Worm (Caenorhabditis elegans) whole organism, L2 larva: Measurements from ENCODE around the gene phf-34.

Experiments used
- C34F6.9 ChIP-seq: fragments of 150-350 bp; optimal IDR thresholded peaks from 2 replicates; lab custom pipeline; 2014; ENCODE audit warnings: missing biosample characterization, missing genetic modification characterization
- F13H6.1 ChIP-seq: sonication (generic microtip); optimal IDR thresholded peaks from 2 replicates; lab custom pipeline; 2016; ENCODE audit warnings: missing genetic modification characterization, missing compliant biosample characterization
- R02D3.7 ChIP-seq: fragments of 150-350 bp; optimal IDR thresholded peaks from 2 replicates; lab custom pipeline; 2014; ENCODE audit warnings: missing biosample characterization, missing genetic modification characterization
- Y55F3AM.14 ChIP-seq: fragments of 200-800 bp; sonication (Bioruptor generic); optimal IDR thresholded peaks from 2 replicates; lab custom pipeline; 2018; ENCODE audit warnings: mild to moderate bottlenecking, missing genetic modification characterization, missing compliant biosample characterization
- ZK546.5 ChIP-seq: sonication (generic microtip); optimal IDR thresholded peaks from 2 replicates; lab custom pipeline; 2017; ENCODE audit warnings: missing biosample characterization, missing genetic modification characterization
- alr-1 ChIP-seq: fragments of 150-350 bp; optimal IDR thresholded peaks from 2 replicates; lab custom pipeline; 2014; ENCODE audit warnings: missing biosample characterization, missing genetic modification characterization
- aly-2 ChIP-seq: fragments of 150-350 bp; optimal IDR thresholded peaks from 2 replicates; lab custom pipeline; 2014; ENCODE audit warnings: missing biosample characterization, missing genetic modification characterization
- ama-1 ChIP-seq: fragments of 150-350 bp; optimal IDR thresholded peaks from 2 replicates; lab custom pipeline; 2018; ENCODE audit warnings: inconsistent platforms
- blmp-1 ChIP-seq: sonication (generic microtip); optimal IDR thresholded peaks from 2 replicates; lab custom pipeline; 2017; ENCODE audit warnings: missing genetic modification characterization, mild to moderate bottlenecking, missing compliant biosample characterization, antibody characterized with exemption, moderate library complexity; ENCODE audit not compliant: insufficient read depth
- ceh-16 ChIP-seq: fragments of 150-350 bp; optimal IDR thresholded peaks from 2 replicates; lab custom pipeline; 2014; ENCODE audit warnings: missing biosample characterization, missing genetic modification characterization
- ceh-82 ChIP-seq: fragments of 150-350 bp; optimal IDR thresholded peaks from 2 replicates; lab custom pipeline; 2014; ENCODE audit warnings: missing biosample characterization, missing genetic modification characterization
- crh-2 ChIP-seq: sonication (generic microtip); optimal IDR thresholded peaks from 2 replicates; lab custom pipeline; 2017; ENCODE audit warnings: missing biosample characterization, missing genetic modification characterization
- dmd-4 ChIP-seq: sonication (generic microtip); optimal IDR thresholded peaks from 2 replicates; lab custom pipeline; 2017; ENCODE audit warnings: missing biosample characterization, missing genetic modification characterization
- egl-27 ChIP-seq: sonication (generic microtip); optimal IDR thresholded peaks from 3 replicates; lab custom pipeline; 2017; ENCODE audit warnings: missing biosample characterization, missing genetic modification reagents, missing genetic modification characterization
- elt-1 ChIP-seq: fragments of 150-350 bp; optimal IDR thresholded peaks from 2 replicates; lab custom pipeline; 2014; ENCODE audit warnings: missing biosample characterization, missing genetic modification characterization
- elt-3 ChIP-seq: sonication (generic microtip); optimal IDR thresholded peaks from 2 replicates; lab custom pipeline; 2017; ENCODE audit warnings: missing biosample characterization, missing genetic modification characterization
- fos-1 ChIP-seq: fragments of 150-350 bp; optimal IDR thresholded peaks from 2 replicates; lab custom pipeline; 2014; ENCODE audit warnings: missing biosample characterization, missing genetic modification characterization
- gmeb-1 ChIP-seq: fragments of 150-350 bp; optimal IDR thresholded peaks from 2 replicates; lab custom pipeline; 2014; ENCODE audit warnings: missing biosample characterization, missing genetic modification characterization
- lin-11 ChIP-seq: fragments of 150-350 bp; sonication (generic microtip); optimal IDR thresholded peaks from 2 replicates; lab custom pipeline; 2014; ENCODE audit warnings: missing biosample characterization, missing genetic modification characterization, inconsistent platforms, mixed read lengths
- lin-13 ChIP-seq: fragments of 150-350 bp; optimal IDR thresholded peaks from 2 replicates; lab custom pipeline; 2014; ENCODE audit warnings: missing biosample characterization, missing genetic modification reagents, missing genetic modification characterization
- lin-39 ChIP-seq: fragments of 150-350 bp; optimal IDR thresholded peaks from 2 replicates; lab custom pipeline; 2014; ENCODE audit warnings: missing biosample characterization, missing genetic modification reagents, missing genetic modification characterization
- lsy-2 ChIP-seq, 2 experiments: fragments of 150-350 bp in 1 of 2; sonication (generic microtip) in 1 of 2; optimal IDR thresholded peaks; 2 replicates each; lab custom pipeline; 2014 to 2017; ENCODE audit warnings: missing biosample characterization in 2 of 2, missing genetic modification characterization in 2 of 2
- mab-5 ChIP-seq: fragments of 150-350 bp; optimal IDR thresholded peaks from 2 replicates; lab custom pipeline; 2014; ENCODE audit warnings: missing biosample characterization, missing genetic modification characterization
- mbf-1 ChIP-seq: sonication (generic microtip); optimal IDR thresholded peaks from 2 replicates; lab custom pipeline; 2017; ENCODE audit warnings: missing biosample characterization, missing genetic modification characterization
- mdl-1 ChIP-seq, 2 experiments: fragments of 150-350 bp in 1 of 2; sonication (generic microtip) in 1 of 2; optimal IDR thresholded peaks; 2 replicates each; lab custom pipeline; 2017; ENCODE audit warnings: missing biosample characterization in 2 of 2, missing genetic modification characterization in 2 of 2
- nhr-10 ChIP-seq: sonication (generic microtip); optimal IDR thresholded peaks from 2 replicates; lab custom pipeline; 2017; ENCODE audit warnings: missing biosample characterization, missing genetic modification characterization
- nhr-11 ChIP-seq: fragments of 150-350 bp; optimal IDR thresholded peaks from 2 replicates; lab custom pipeline; 2014; ENCODE audit warnings: missing biosample characterization, missing genetic modification characterization
- nhr-12 ChIP-seq: fragments of 150-350 bp; optimal IDR thresholded peaks from 2 replicates; lab custom pipeline; 2014; ENCODE audit warnings: missing biosample characterization, missing genetic modification characterization
- nhr-129 ChIP-seq: fragments of 150-350 bp; optimal IDR thresholded peaks from 2 replicates; lab custom pipeline; 2014; ENCODE audit warnings: missing biosample characterization, missing genetic modification characterization
- nhr-21 ChIP-seq: fragments of 150-350 bp; optimal IDR thresholded peaks from 2 replicates; lab custom pipeline; 2014; ENCODE audit warnings: missing biosample characterization, missing genetic modification characterization
- nhr-23 ChIP-seq: fragments of 150-350 bp; optimal IDR thresholded peaks from 2 replicates; lab custom pipeline; 2014; ENCODE audit warnings: missing biosample characterization, missing genetic modification reagents, missing genetic modification characterization
- nhr-237 ChIP-seq: fragments of 150-350 bp; optimal IDR thresholded peaks from 2 replicates; lab custom pipeline; 2014; ENCODE audit warnings: missing biosample characterization, missing genetic modification characterization
- nhr-25 ChIP-seq: fragments of 150-350 bp; sonication (generic microtip); optimal IDR thresholded peaks from 3 replicates; lab custom pipeline; 2014; ENCODE audit warnings: missing biosample characterization, missing genetic modification characterization
- nhr-6 ChIP-seq: fragments of 150-350 bp; optimal IDR thresholded peaks from 2 replicates; lab custom pipeline; 2014; ENCODE audit warnings: missing biosample characterization, missing genetic modification characterization
- nhr-77 ChIP-seq: fragments of 150-350 bp; optimal IDR thresholded peaks from 2 replicates; lab custom pipeline; 2014; ENCODE audit warnings: missing biosample characterization, missing genetic modification characterization
- peb-1 ChIP-seq: fragments of 150-350 bp; optimal IDR thresholded peaks from 2 replicates; lab custom pipeline; 2014; ENCODE audit warnings: missing biosample characterization, missing genetic modification characterization
- sem-4 ChIP-seq: fragments of 150-350 bp; optimal IDR thresholded peaks from 2 replicates; lab custom pipeline; 2014; ENCODE audit warnings: missing biosample characterization, missing genetic modification reagents, missing genetic modification characterization
- skn-1 ChIP-seq: sonication (generic microtip); optimal IDR thresholded peaks from 2 replicates; lab custom pipeline; 2017; ENCODE audit warnings: missing biosample characterization, missing genetic modification characterization
- sma-3 ChIP-seq: sonication (generic microtip); optimal IDR thresholded peaks from 2 replicates; lab custom pipeline; 2016; ENCODE audit warnings: missing genetic modification reagents, missing genetic modification characterization, missing compliant biosample characterization
- snpc-4 ChIP-seq: fragments of 150-350 bp; optimal IDR thresholded peaks from 2 replicates; lab custom pipeline; 2014; ENCODE audit warnings: missing biosample characterization, missing genetic modification characterization
- unc-39 ChIP-seq: fragments of 150-350 bp; optimal IDR thresholded peaks from 2 replicates; lab custom pipeline; 2014; ENCODE audit warnings: missing biosample characterization, missing genetic modification characterization
- unc-55 ChIP-seq: fragments of 150-350 bp; sonication (generic microtip); optimal IDR thresholded peaks from 3 replicates; lab custom pipeline; 2014; ENCODE audit warnings: missing biosample characterization, missing genetic modification reagents, missing genetic modification characterization
- unc-62 ChIP-seq: fragments of 150-350 bp; optimal IDR thresholded peaks from 2 replicates; lab custom pipeline; 2014; ENCODE audit warnings: missing biosample characterization, missing genetic modification reagents, missing genetic modification characterization
- zag-1 ChIP-seq: fragments of 150-350 bp; optimal IDR thresholded peaks from 2 replicates; lab custom pipeline; 2014; ENCODE audit warnings: missing biosample characterization, missing genetic modification characterization
- ztf-1 ChIP-seq: fragments of 200-800 bp; sonication (Bioruptor generic); conservative IDR thresholded peaks from 2 replicates; pipeline ENCODE4 v1.3.6; 2022; ENCODE audit warnings: missing genetic modification characterization, missing compliant biosample characterization
- ztf-11 ChIP-seq: sonication (generic microtip); optimal IDR thresholded peaks from 2 replicates; lab custom pipeline; 2017; ENCODE audit warnings: missing biosample characterization, missing genetic modification characterization
- ztf-4 ChIP-seq: fragments of 150-350 bp; optimal IDR thresholded peaks from 2 replicates; lab custom pipeline; 2014; ENCODE audit warnings: missing biosample characterization, missing genetic modification characterization

phf-34 gene

DNA sequence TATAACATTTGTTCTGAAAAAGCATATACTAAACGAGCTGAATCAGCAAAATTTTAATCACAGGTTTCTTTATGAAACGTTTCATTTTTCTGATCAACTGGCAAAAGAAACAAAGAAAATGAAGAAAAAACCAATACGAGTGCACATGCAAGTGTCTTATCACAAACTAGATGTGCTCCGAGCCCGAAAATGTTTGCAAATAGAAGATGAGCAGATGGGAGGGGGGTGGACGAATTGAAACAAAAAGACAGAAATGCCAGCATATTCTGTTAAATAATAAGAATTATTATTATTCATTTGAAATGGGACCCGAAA, 34.7 kb upstream of the phf-34 start:
- no peak for TF ChIP-seq elt-1 (tag; lab: Kevin White, UChicago)
- peak; percentile 79 for TF ChIP-seq fos-1
- TF ChIP-seq dmd-4 (tag; lab: Kevin White, UChicago) = no peak

DNA sequence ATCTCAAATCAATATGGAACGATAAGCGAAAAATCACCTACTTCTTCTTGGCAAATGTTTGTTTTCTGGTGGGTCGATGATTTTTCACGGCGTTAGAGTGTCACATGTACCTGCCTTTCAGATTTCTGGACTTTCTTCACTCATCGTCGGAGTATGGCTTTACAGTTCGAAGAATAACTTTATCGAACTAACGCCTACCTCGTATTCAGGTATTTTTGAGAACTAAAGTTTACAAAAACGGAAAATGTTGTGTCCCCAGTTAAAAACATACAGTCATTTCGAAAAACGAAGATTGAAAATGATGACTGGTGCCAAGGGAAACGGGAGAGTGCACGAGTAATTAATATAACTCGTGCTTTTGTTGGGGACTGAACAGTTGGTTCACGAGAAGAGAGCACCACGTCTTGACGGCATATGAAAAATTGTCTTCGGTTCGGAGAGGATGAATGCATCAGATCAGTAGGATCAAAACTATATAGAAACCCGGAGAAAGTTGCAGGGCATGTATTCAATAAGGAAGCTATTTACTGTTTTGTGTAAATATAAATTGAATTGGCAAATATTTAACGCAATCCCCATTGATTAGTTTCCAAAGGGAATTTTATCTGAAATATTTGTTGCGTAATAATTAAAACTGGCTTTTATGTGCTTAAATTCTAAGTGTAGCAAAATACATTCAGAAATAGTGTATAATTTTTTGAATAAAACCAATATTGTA, 34.2 kb upstream of the phf-34 start:
- TF ChIP-seq nhr-129 (peak; percentile 38), lin-13 (GFP tag; lab: Kevin White, UChicago) (no peak), nhr-21 (no peak), nhr-12 (no peak), blmp-1 (tag; lab: Kevin White, UChicago) (no peak), unc-39 (tag; lab: Kevin White, UChicago) (no peak), snpc-4 (tag; lab: Kevin White, UChicago) (no peak), fos-1 (no peak), Y55F3AM.14 (GFP tag; lab: Kevin White, UChicago) (no peak), ama-1 (lab: Kevin White, UChicago) (peak; percentile 2)

ce11 chrX:9932226-9932773, 33.0 kb upstream of the phf-34 start, which contains the start of gene tsp-21:
TSS of gene tsp-21 (plus strand) at chrX:9932371.
- TF ChIP-seq alr-1 (no peak), F13H6.1 (tag; lab: Kevin White, UChicago) (peak; percentile 85), C34F6.9 (peak; percentile 77), nhr-129 (peak; percentile 97), aly-2 (tag; lab: Kevin White, UChicago) (no peak), sem-4 (tag; lab: Kevin White, UChicago) (peak; percentile 67), nhr-10 (tag; lab: Kevin White, UChicago) (no peak), mab-5 (tag; lab: Kevin White, UChicago) (peak; percentile 40), peb-1 (tag; lab: Kevin White, UChicago) (no peak), nhr-77 (tag; lab: Kevin White, UChicago) (no peak), ztf-11 (no peak), crh-2 (tag; lab: Kevin White, UChicago) (peak; percentile 58), blmp-1 (tag; lab: Kevin White, UChicago) (peak; percentile 40), lin-13 (GFP tag; lab: Kevin White, UChicago) (peak; percentile 65), nhr-6 (tag; lab: Kevin White, UChicago) (no peak), sma-3 (GFP tag; lab: Kevin White, UChicago) (peak; percentile 79), lin-11 (tag; lab: Kevin White, UChicago) (peak; percentile 62), R02D3.7 (tag; lab: Kevin White, UChicago) (no peak), lsy-2 (tag; optimal IDR thresholded peaks at IDR 0.05; lab: Kevin White, UChicago) (peak; percentile 42 to 67), ama-1 (lab: Kevin White, UChicago) (no peak), mbf-1 (tag; lab: Kevin White, UChicago) (no peak), nhr-23 (tag; lab: Kevin White, UChicago) (no peak), ztf-1 (no peak), unc-55 (peak; percentile 64), egl-27 (tag; lab: Kevin White, UChicago) (peak; percentile 68), fos-1 (peak; percentile 96), lin-39 (tag; lab: Kevin White, UChicago) (no peak), skn-1 (tag; lab: Kevin White, UChicago) (no peak), ceh-16 (tag; lab: Kevin White, UChicago) (peak; percentile 62), nhr-25 (peak; percentile 87), zag-1 (tag; lab: Kevin White, UChicago) (peak; percentile 55), ceh-82 (tag; lab: Kevin White, UChicago) (no peak), unc-39 (tag; lab: Kevin White, UChicago) (no peak), elt-3 (tag; lab: Kevin White, UChicago) (no peak), nhr-237 (tag; lab: Kevin White, UChicago) (no peak), Y55F3AM.14 (GFP tag; lab: Kevin White, UChicago) (peak; percentile 41), ztf-4 (tag; lab: Kevin White, UChicago) (peak; percentile 4), elt-1 (tag; lab: Kevin White, UChicago) (no peak), gmeb-1 (tag; lab: Kevin White, UChicago) (peak; percentile 48), nhr-21 (peak; percentile 75), ZK546.5 (tag; lab: Kevin White, UChicago) (no peak), mdl-1 (tag; optimal IDR thresholded peaks at IDR 0.05; lab: Kevin White, UChicago) (peak in 1 of 2 experiments; percentile 21), snpc-4 (tag; lab: Kevin White, UChicago) (no peak), nhr-12 (no peak), unc-62 (GFP tag; lab: Kevin White, UChicago) (no peak), nhr-11 (tag; lab: Kevin White, UChicago) (no peak), dmd-4 (tag; lab: Kevin White, UChicago) (no peak)
